Fruit fly (Drosophila melanogaster) whole organism, embryonic: Measurements from ENCODE around the gene Pdi.

ENCODE experiments used
- Aef1 ChIP-seq: fragments of 200-800 bp; sonication (Bioruptor generic); IDR thresholded peaks from 3 replicates; pipeline ENCODE4 v1.3.6; 2022; ENCODE audit warnings: missing biosample characterization, missing genetic modification characterization
- B-H2 ChIP-seq: fragments of 200-800 bp; sonication (Bioruptor generic); optimal IDR thresholded peaks from 2 replicates; lab custom pipeline; 2018; ENCODE audit warnings: missing biosample characterization, mild to moderate bottlenecking, missing genetic modification characterization
- Bdp1 ChIP-seq: fragments of 200-800 bp; sonication (Bioruptor generic); optimal IDR thresholded peaks from 3 replicates; lab custom pipeline; 2016; ENCODE audit warnings: missing biosample characterization, missing genetic modification characterization
- CG11247 ChIP-seq: fragments of 200-800 bp; sonication (Bioruptor generic); IDR thresholded peaks from 2 replicates; pipeline ENCODE4 v1.3.6; 2022; ENCODE audit warnings: missing biosample characterization, missing genetic modification characterization
- CG12071 ChIP-seq: fragments of 200-800 bp; sonication (Bioruptor generic); optimal IDR thresholded peaks from 3 replicates; lab custom pipeline; 2018; ENCODE audit warnings: missing biosample characterization, mild to moderate bottlenecking, missing genetic modification characterization
- CG12219 ChIP-seq: fragments of 200-800 bp; sonication (Bioruptor generic); optimal IDR thresholded peaks from 3 replicates; lab custom pipeline; 2018; ENCODE audit warnings: missing biosample characterization, mild to moderate bottlenecking, missing genetic modification characterization
- CG12769 ChIP-seq: fragments of 200-800 bp; sonication (Bioruptor generic); optimal IDR thresholded peaks from 2 replicates; lab custom pipeline; 2019; ENCODE audit warnings: missing biosample characterization, mild to moderate bottlenecking, missing genetic modification characterization, moderate library complexity
- CG13624 ChIP-seq: fragments of 200-800 bp; sonication (Bioruptor generic); optimal IDR thresholded peaks from 2 replicates; lab custom pipeline; 2016; ENCODE audit warnings: missing biosample characterization, missing genetic modification characterization
- CG15011 ChIP-seq: fragments of 200-800 bp; sonication (Bioruptor generic); optimal IDR thresholded peaks from 3 replicates; lab custom pipeline; 2018; ENCODE audit warnings: missing biosample characterization, mild to moderate bottlenecking, missing genetic modification characterization
- CG1647 ChIP-seq: fragments of 200-800 bp; sonication (Bioruptor generic); optimal IDR thresholded peaks from 3 replicates; lab custom pipeline; 2016; ENCODE audit warnings: missing biosample characterization, missing genetic modification characterization
- CG2116 ChIP-seq: fragments of 200-800 bp; sonication (Bioruptor generic); optimal IDR thresholded peaks from 3 replicates; lab custom pipeline; 2018; ENCODE audit warnings: missing biosample characterization, mild to moderate bottlenecking, missing genetic modification characterization
- CG3281 ChIP-seq: fragments of 200-800 bp; sonication (Bioruptor generic); optimal IDR thresholded peaks from 3 replicates; lab custom pipeline; 2017; ENCODE audit warnings: missing biosample characterization, mild to moderate bottlenecking, missing genetic modification characterization
- CG33213 ChIP-seq: fragments of 200-800 bp; sonication (Bioruptor generic); optimal IDR thresholded peaks from 3 replicates; lab custom pipeline; 2016; ENCODE audit warnings: missing biosample characterization, missing genetic modification characterization
- CG3407 ChIP-seq: fragments of 200-800 bp; sonication (Bioruptor generic); optimal IDR thresholded peaks from 2 replicates; lab custom pipeline; 2018; ENCODE audit warnings: missing biosample characterization, mild to moderate bottlenecking, missing genetic modification characterization
- CG6683 ChIP-seq: fragments of 200-800 bp; sonication (Bioruptor generic); optimal IDR thresholded peaks from 2 replicates; lab custom pipeline; 2017; ENCODE audit warnings: missing biosample characterization, mild to moderate bottlenecking, missing genetic modification characterization, missing genetic modification reagents
- CG9609 ChIP-seq: fragments of 200-800 bp; sonication (Bioruptor generic); optimal IDR thresholded peaks from 3 replicates; lab custom pipeline; 2016; ENCODE audit warnings: missing biosample characterization, missing genetic modification characterization
- Dek ChIP-seq: fragments of 200-800 bp; sonication (Bioruptor generic); optimal IDR thresholded peaks from 3 replicates; lab custom pipeline; 2019; ENCODE audit warnings: missing biosample characterization, mild to moderate bottlenecking, missing genetic modification characterization, moderate library complexity
- Dfd ChIP-seq, 2 experiments: fragments of >200 bp; optimal IDR thresholded peaks; 2 replicates each; lab custom pipeline; 2017; ENCODE audit warnings: missing biosample characterization in 2 of 2, missing genetic modification characterization in 2 of 2
- GATAe ChIP-seq: fragments of 200-800 bp; sonication (Bioruptor generic); conservative IDR thresholded peaks from 2 replicates; pipeline ENCODE4 v1.3.6; 2022; ENCODE audit warnings: missing biosample characterization, missing genetic modification characterization
- HHEX ChIP-seq: fragments of 200-800 bp; sonication (Bioruptor generic); optimal IDR thresholded peaks from 3 replicates; lab custom pipeline; 2017; ENCODE audit warnings: missing biosample characterization, mild to moderate bottlenecking, missing genetic modification characterization, missing genetic modification reagents
- HLH54F ChIP-seq: fragments of 200-800 bp; sonication (Bioruptor generic); optimal IDR thresholded peaks from 3 replicates; lab custom pipeline; 2016; ENCODE audit warnings: missing biosample characterization, missing genetic modification characterization
- Jarid2 ChIP-seq: fragments of 200-800 bp; sonication (Bioruptor generic); optimal IDR thresholded peaks from 3 replicates; lab custom pipeline; 2017; ENCODE audit warnings: mild to moderate bottlenecking, missing biosample characterization, missing genetic modification reagents, missing genetic modification characterization
- Med ChIP-seq: fragments of 200-800 bp; sonication (Bioruptor generic); peaks from one replicate; lab custom pipeline; 2016; ENCODE audit warnings: missing biosample characterization, missing genetic modification characterization, mild to moderate bottlenecking, inconsistent platforms, moderate library complexity
- PHDP ChIP-seq: fragments of 200-800 bp; sonication (Bioruptor generic); optimal IDR thresholded peaks from 3 replicates; lab custom pipeline; 2018; ENCODE audit warnings: missing biosample characterization, mild to moderate bottlenecking, missing genetic modification characterization, moderate library complexity
- Rx ChIP-seq: fragments of 200-800 bp; sonication (Bioruptor generic); IDR thresholded peaks from 2 replicates; pipeline ENCODE4 v1.3.6; 2022; ENCODE audit warnings: missing biosample characterization, missing genetic modification characterization
- Stat92E ChIP-seq, 3 experiments: fragments of >200 bp in 2 of 3; fragments of 200-800 bp in 1 of 3; sonication (Bioruptor generic) in 1 of 3; optimal IDR thresholded peaks; 2 replicates each; lab custom pipeline; 2017 to 2019; ENCODE audit warnings: missing biosample characterization in 3 of 3, missing genetic modification characterization in 3 of 3, mild to moderate bottlenecking in 1 of 3, moderate library complexity in 1 of 3
- ash1 ChIP-seq: fragments of 200-800 bp; sonication (Bioruptor generic); optimal IDR thresholded peaks from 2 replicates; lab custom pipeline; 2018; ENCODE audit warnings: missing biosample characterization, mild to moderate bottlenecking, missing genetic modification characterization
- caup ChIP-seq: fragments of 200-800 bp; sonication (Bioruptor generic); optimal IDR thresholded peaks from 3 replicates; lab custom pipeline; 2017; ENCODE audit warnings: missing biosample characterization, mild to moderate bottlenecking, missing genetic modification characterization, moderate library complexity; ENCODE audit not compliant: severe bottlenecking
- cg ChIP-seq: fragments of 200-800 bp; sonication (Bioruptor generic); optimal IDR thresholded peaks from 3 replicates; lab custom pipeline; 2019; ENCODE audit warnings: missing biosample characterization, mild to moderate bottlenecking, missing genetic modification characterization, moderate library complexity
- croc ChIP-seq: fragments of 200-800 bp; sonication (Bioruptor generic); conservative IDR thresholded peaks from 3 replicates; pipeline ENCODE4 v1.3.6; 2022; ENCODE audit warnings: missing biosample characterization, missing genetic modification characterization
- emc ChIP-seq: fragments of 200-800 bp; sonication (Bioruptor generic); optimal IDR thresholded peaks from 2 replicates; lab custom pipeline; 2016; ENCODE audit warnings: missing biosample characterization, missing genetic modification characterization
- eyg ChIP-seq: fragments of 200-800 bp; sonication (Bioruptor generic); optimal IDR thresholded peaks from 3 replicates; lab custom pipeline; 2016; ENCODE audit warnings: missing biosample characterization, missing genetic modification characterization
- grau ChIP-seq: fragments of 200-800 bp; optimal IDR thresholded peaks from 3 replicates; lab custom pipeline; 2019; ENCODE audit warnings: missing biosample characterization, mild to moderate bottlenecking, missing genetic modification characterization, moderate library complexity
- gsb-n ChIP-seq: fragments of 200-800 bp; sonication (Bioruptor generic); optimal IDR thresholded peaks from 3 replicates; lab custom pipeline; 2018; ENCODE audit warnings: missing biosample characterization, mild to moderate bottlenecking, missing genetic modification characterization
- her ChIP-seq: fragments of 200-800 bp; sonication (Bioruptor generic); optimal IDR thresholded peaks from 2 replicates; lab custom pipeline; 2016; ENCODE audit warnings: missing biosample characterization, missing genetic modification characterization
- knrl ChIP-seq: fragments of 200-800 bp; sonication (Bioruptor generic); IDR thresholded peaks from 3 replicates; pipeline ENCODE4 v1.3.6; 2022; ENCODE audit warnings: missing biosample characterization, missing genetic modification characterization; ENCODE audit not compliant: partially characterized antibody
- lab ChIP-seq: fragments of 200-800 bp; sonication (Bioruptor generic); optimal IDR thresholded peaks from 3 replicates; lab custom pipeline; 2017; ENCODE audit warnings: missing biosample characterization, missing genetic modification characterization, mild to moderate bottlenecking, moderate library complexity, missing genetic modification reagents
- lola ChIP-seq, 3 experiments: fragments of >200 bp in 2 of 3; fragments of 200-800 bp in 1 of 3; sonication (Bioruptor generic) in 1 of 3; optimal IDR thresholded peaks; 2 replicates each; lab custom pipeline; 2017 to 2019; ENCODE audit warnings: missing biosample characterization in 3 of 3, missing genetic modification characterization in 3 of 3, mild to moderate bottlenecking in 1 of 3, moderate library complexity in 1 of 3
- p53 ChIP-seq: fragments of 200-800 bp; sonication (Bioruptor generic); optimal IDR thresholded peaks from 2 replicates; lab custom pipeline; 2016; ENCODE audit warnings: missing biosample characterization, missing genetic modification characterization
- peb ChIP-seq: fragments of 200-800 bp; sonication (Bioruptor generic); IDR thresholded peaks from 2 replicates; pipeline ENCODE4 v1.3.6; 2022; ENCODE audit warnings: missing biosample characterization, missing genetic modification characterization
- pnt ChIP-seq: fragments of 200-800 bp; sonication (Bioruptor generic); optimal IDR thresholded peaks from 3 replicates; lab custom pipeline; 2016; ENCODE audit warnings: missing biosample characterization, missing genetic modification characterization
- row ChIP-seq: fragments of 200-800 bp; sonication (Bioruptor generic); IDR thresholded peaks from 3 replicates; pipeline ENCODE4 v1.3.6; 2022; ENCODE audit warnings: missing biosample characterization, missing genetic modification characterization
- sima ChIP-seq: fragments of 200-800 bp; sonication (Bioruptor generic); optimal IDR thresholded peaks from 2 replicates; lab custom pipeline; 2016; ENCODE audit warnings: missing biosample characterization, missing genetic modification characterization
- sisA ChIP-seq: fragments of 200-800 bp; sonication (Bioruptor generic); IDR thresholded peaks from 2 replicates; pipeline ENCODE4 v1.3.6; 2022; ENCODE audit warnings: missing biosample characterization, missing genetic modification characterization
- sr ChIP-seq: fragments of 200-800 bp; sonication (Bioruptor generic); IDR thresholded peaks from 3 replicates; pipeline ENCODE4 v1.3.6; 2022; ENCODE audit warnings: missing biosample characterization, missing genetic modification characterization
- tap ChIP-seq: fragments of 200-800 bp; optimal IDR thresholded peaks from 3 replicates; lab custom pipeline; 2019; ENCODE audit warnings: missing biosample characterization, mild to moderate bottlenecking, missing genetic modification characterization, moderate library complexity
- unc-4 ChIP-seq: fragments of 200-800 bp; sonication (Bioruptor generic); IDR thresholded peaks from 2 replicates; pipeline ENCODE4 v1.3.6; 2022; ENCODE audit warnings: missing biosample characterization, missing genetic modification characterization; ENCODE audit not compliant: partially characterized antibody
- wek ChIP-seq: fragments of 200-800 bp; sonication (Bioruptor generic); optimal IDR thresholded peaks from 3 replicates; lab custom pipeline; 2018; ENCODE audit warnings: missing biosample characterization, mild to moderate bottlenecking, missing genetic modification characterization, moderate library complexity
- zen ChIP-seq: fragments of 200-800 bp; sonication (Bioruptor generic); optimal IDR thresholded peaks from 3 replicates; lab custom pipeline; 2018; ENCODE audit warnings: missing biosample characterization, mild to moderate bottlenecking, missing genetic modification characterization, moderate library complexity
- zen2 ChIP-seq: fragments of 200-800 bp; sonication (Bioruptor generic); IDR thresholded peaks from 3 replicates; pipeline ENCODE4 v1.3.6; 2022; ENCODE audit warnings: missing biosample characterization, missing genetic modification characterization; ENCODE audit not compliant: partially characterized antibody

Gene Pdi

DNA sequence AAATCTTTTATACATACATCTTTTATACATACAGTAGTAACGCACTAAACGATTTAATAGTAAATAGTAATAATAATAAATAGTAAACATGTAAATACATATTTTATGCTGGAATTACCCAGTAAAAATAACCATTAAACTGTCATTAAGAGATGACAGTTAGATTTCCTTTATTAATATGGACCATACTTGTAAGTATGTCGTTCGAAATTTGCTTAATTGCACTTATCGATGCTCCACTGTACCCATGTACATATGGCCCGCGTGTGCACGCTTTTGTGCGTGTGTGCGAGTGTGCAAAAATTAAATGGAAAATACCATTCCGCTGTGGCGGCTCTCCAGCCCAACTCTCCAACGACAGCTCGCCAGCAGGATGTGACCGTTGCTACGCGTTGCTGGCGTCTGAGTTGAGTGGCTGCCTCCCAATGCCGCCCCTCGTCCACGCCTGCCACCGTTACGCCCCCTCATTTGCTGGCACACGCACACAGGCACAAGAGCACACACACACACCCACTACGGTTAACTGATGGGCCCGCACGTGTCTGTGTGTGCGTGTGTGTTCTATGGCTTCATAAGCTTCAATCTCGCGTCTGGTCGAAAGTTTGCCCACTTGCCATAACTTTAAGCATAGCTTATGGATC lies 39.9 kb downstream of the Pdi start (continued):
- TF ChIP-seq CG11247 (GFP tag; lab: Robert Waterston, UW) (0 out of 2 replicates have a peak, but pooled peaks have one; percentile 14), sima (GFP tag; lab: Kevin White, UChicago) (no peak), sr (peak; percentile 78), peb (GFP tag; lab: Robert Waterston, UW) (no peak), her (GFP tag; lab: Kevin White, UChicago) (no peak), lola (GFP tag; optimal IDR thresholded peaks at IDR 0.05; lab: Kevin White, UChicago) (no peak), caup (no peak), CG6683 (GFP tag; lab: Kevin White, UChicago) (no peak), cg (peak; percentile 63), pnt (no peak), zen (no peak), HHEX (no peak), CG12071 (GFP tag; lab: Kevin White, UChicago) (no peak), emc (GFP tag; lab: Kevin White, UChicago) (no peak), zen2 (GFP tag; lab: Robert Waterston, UW) (no peak), lab (GFP tag; lab: Kevin White, UChicago) (peak; percentile 11), CG1647 (no peak), CG9609 (no peak), grau (tag; lab: Kevin White, UChicago) (peak; percentile 78), wek (GFP tag; lab: Kevin White, UChicago) (no peak), Rx (GFP tag; lab: Robert Waterston, UW) (no peak), CG12769 (no peak), CG2116 (no peak), row (peak; percentile 61), knrl (GFP tag; lab: Robert Waterston, UW) (no peak), B-H2 (GFP tag; lab: Kevin White, UChicago) (no peak), Bdp1 (GFP tag; lab: Kevin White, UChicago) (no peak), GATAe (GFP tag; lab: Robert Waterston, UW) (no peak), unc-4 (GFP tag; lab: Robert Waterston, UW) (no peak), CG12219 (GFP tag; lab: Kevin White, UChicago) (peak; percentile 1), CG3407 (GFP tag; lab: Kevin White, UChicago) (no peak), CG33213 (no peak), Aef1 (GFP tag; lab: Robert Waterston, UW) (no peak), CG3281 (no peak), Stat92E (GFP tag; optimal IDR thresholded peaks at IDR 0.05; lab: Kevin White, UChicago) (no peak), Dek (tag; lab: Kevin White, UChicago) (no peak), tap (tag; lab: Kevin White, UChicago) (no peak), Jarid2 (GFP tag; lab: Kevin White, UChicago) (no peak), croc (GFP tag; lab: Robert Waterston, UW) (no peak), CG15011 (no peak), Med (GFP tag; lab: Kevin White, UChicago) (peak; percentile 68), Dfd (GFP tag; optimal IDR thresholded peaks at IDR 0.05; lab: Kevin White, UChicago) (no peak), sisA (GFP tag; lab: Robert Waterston, UW) (no peak; the same call in 1 of the 2 replicates), p53 (GFP tag; lab: Kevin White, UChicago) (no peak), HLH54F (GFP tag; lab: Kevin White, UChicago) (no peak), CG13624 (GFP tag; lab: Kevin White, UChicago) (no peak), eyg (GFP tag; lab: Kevin White, UChicago) (no peak), PHDP (peak; percentile 12), gsb-n (tag; lab: Kevin White, UChicago) (no peak), ash1 (no peak)
